Worm (Caenorhabditis elegans): Measurements from ENCODE around the gene F08H9.4.

ce11 chrV:14414964-14415564, 49.2 kb downstream of the F08H9.4 start, which contains the start of the genes nxf-1 and C15H11.11:
- TF ChIP-seq egl-27 (tag; optimal IDR thresholded peaks at IDR 0.05), result no peak
- no peak for TF ChIP-seq unc-62 (GFP tag; optimal IDR thresholded peaks at IDR 0.05)
- no peak for TF ChIP-seq daf-12 (tag; optimal IDR thresholded peaks at IDR 0.05)
- no peak for TF ChIP-seq nhr-28 (tag; optimal IDR thresholded peaks at IDR 0.05)
- no peak for TF ChIP-seq zag-1 (tag; optimal IDR thresholded peaks at IDR 0.05)
- no peak for TF ChIP-seq nhr-237 (tag; optimal IDR thresholded peaks at IDR 0.05)
- TF ChIP-seq ZK546.5 (tag; optimal IDR thresholded peaks at IDR 0.05), result no peak

Data from whole organism, L3 larva.